Worm (Caenorhabditis elegans): ENCODE measurements around the gene dnj-10.

ce11 chrIII:8605532-8605931 is 25.4 kb upstream of the dnj-10 start, which contains the start of gene C06E1.1:
- no peak for TF ChIP-seq rcor-1 (GFP tag; IDR thresholded peaks at IDR 0.05)
- TF ChIP-seq nhr-27 (tag; optimal IDR thresholded peaks at IDR 0.05): no peak
- no peak for TF ChIP-seq C06A6.2 (GFP tag; conservative IDR thresholded peaks at IDR 0.05)
- TF ChIP-seq F55B11.4 (tag; optimal IDR thresholded peaks at IDR 0.05; ENCODE audit: borderline replicate concordance, insufficient read depth): no peak
- no peak for TF ChIP-seq D2030.7 (GFP tag; IDR thresholded peaks at IDR 0.05)
- no peak for TF ChIP-seq hmg-20 (GFP tag; IDR thresholded peaks at IDR 0.05)
- TF ChIP-seq egl-44 (GFP tag; IDR thresholded peaks at IDR 0.05): no peak
- TF ChIP-seq ets-4 (GFP tag; optimal IDR thresholded peaks at IDR 0.05): no peak
- TF ChIP-seq snpc-4 (GFP tag; optimal IDR thresholded peaks at IDR 0.05): no peak
- no peak for TF ChIP-seq snpc-4 (tag; optimal IDR thresholded peaks at IDR 0.05)
- no peak for TF ChIP-seq die-1 (tag; optimal IDR thresholded peaks at IDR 0.05)

Measured in whole organism, young adult.